Worm (Caenorhabditis elegans) whole organism, L4/young adult: ENCODE data around the gene ZK1086.3.

ENCODE experiments used
- W03F9.2 ChIP-seq: fragments of 150-350 bp; optimal IDR thresholded peaks from 2 replicates; lab custom pipeline; 2014; ENCODE audit warnings: missing biosample characterization, missing genetic modification characterization
- dao-5 ChIP-seq: sonication (generic microtip); optimal IDR thresholded peaks from 2 replicates; lab custom pipeline; 2016; ENCODE audit warnings: missing genotype, missing genetic modification characterization, moderate library complexity, missing compliant biosample characterization
- him-1 ChIP-seq: sonication (generic microtip); optimal IDR thresholded peaks from 2 replicates; lab custom pipeline; 2016; ENCODE audit warnings: missing genotype, missing genetic modification reagents, missing genetic modification characterization, missing compliant biosample characterization

DNA sequence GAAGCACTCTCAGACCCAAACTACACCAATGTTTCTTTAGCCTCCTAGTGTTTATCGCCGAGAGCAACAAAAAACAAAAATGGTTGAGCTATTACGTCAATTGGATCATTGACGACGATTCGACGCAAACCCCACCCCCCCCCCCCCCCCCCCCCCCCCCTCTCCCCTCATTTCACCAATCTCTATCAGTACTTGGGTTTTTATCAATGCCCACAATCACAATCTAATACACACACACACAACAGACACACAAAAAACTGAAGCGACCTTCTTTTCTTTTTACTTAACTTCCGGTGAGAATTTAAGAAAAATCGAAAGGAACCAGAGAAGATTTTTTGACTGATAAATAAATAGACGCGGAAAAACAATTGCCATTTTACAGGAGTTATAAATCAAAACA lies 15.1 kb upstream of the ZK1086.3 start:
- no peak for TF ChIP-seq him-1 (tag; lab: Kevin White, UChicago)
- TF ChIP-seq W03F9.2 (tag; lab: Kevin White, UChicago): no peak
- no peak for TF ChIP-seq dao-5 (tag; lab: Kevin White, UChicago)
